Worm (Caenorhabditis elegans) whole organism, mixed stage, embryonic: ENCODE data around the gene T25F10.1.

Source experiments
- drap-1 ChIP-seq: fragments of 200-800 bp; sonication (Bioruptor generic); optimal IDR thresholded peaks from 3 replicates; lab custom pipeline; 2018; ENCODE audit warnings: mild to moderate bottlenecking, missing genetic modification characterization, missing compliant biosample characterization
- lsy-2 ChIP-seq: fragments of 150-350 bp; optimal IDR thresholded peaks from 2 replicates; lab custom pipeline; 2014; ENCODE audit warnings: missing biosample characterization, missing genetic modification characterization
- nhr-237 ChIP-seq: fragments of 150-350 bp; optimal IDR thresholded peaks from 2 replicates; lab custom pipeline; 2014; ENCODE audit warnings: missing biosample characterization, missing genetic modification characterization
- nhr-76 ChIP-seq: sonication (generic microtip); optimal IDR thresholded peaks from 2 replicates; lab custom pipeline; 2017; ENCODE audit warnings: missing biosample characterization, missing genetic modification characterization
- sem-2 ChIP-seq: fragments of 200-800 bp; sonication (Bioruptor generic); optimal IDR thresholded peaks from 2 replicates; lab custom pipeline; 2018; ENCODE audit warnings: mild to moderate bottlenecking, missing genetic modification characterization, missing compliant biosample characterization
- snpc-4 ChIP-seq: fragments of 150-350 bp; optimal IDR thresholded peaks from 2 replicates; lab custom pipeline; 2014; ENCODE audit warnings: missing biosample characterization, missing genetic modification characterization
- unc-62 ChIP-seq: fragments of 150-350 bp; optimal IDR thresholded peaks from 2 replicates; lab custom pipeline; 2014; ENCODE audit warnings: missing biosample characterization, missing genetic modification reagents, missing genetic modification characterization
- ztf-11 ChIP-seq: fragments of 150-350 bp; optimal IDR thresholded peaks from 2 replicates; lab custom pipeline; 2014; ENCODE audit warnings: missing biosample characterization, missing genetic modification characterization

DNA sequence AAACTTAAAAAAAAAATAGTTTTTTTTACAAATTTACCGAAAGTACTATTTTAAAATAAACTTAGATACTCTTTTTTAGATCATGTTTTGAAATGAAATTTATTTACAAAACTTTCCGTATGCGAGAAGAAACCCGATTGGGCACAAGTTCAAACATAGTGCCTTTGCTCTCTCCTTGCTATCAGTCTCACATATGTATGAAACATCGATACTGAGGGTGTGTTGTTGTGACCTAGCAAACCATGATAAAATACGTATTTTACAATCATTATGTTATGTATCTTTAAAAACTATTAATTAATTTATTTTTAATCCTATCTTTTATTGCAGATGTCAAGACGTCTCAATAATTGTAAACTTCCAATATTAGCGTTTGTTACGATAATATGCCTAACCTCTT, 41.8 kb downstream of the T25F10.1 start:
- TF ChIP-seq unc-62 (GFP tag; lab: Kevin White, UChicago) (no peak), sem-2 (no peak), ztf-11 (tag; lab: Kevin White, UChicago) (no peak), nhr-237 (tag; lab: Kevin White, UChicago) (no peak), snpc-4 (no peak), nhr-76 (tag; lab: Kevin White, UChicago) (no peak), lsy-2 (tag; lab: Kevin White, UChicago) (no peak), drap-1 (no peak)
